Fruit fly (Drosophila melanogaster): ENCODE data around the gene CG6216.

DNA sequence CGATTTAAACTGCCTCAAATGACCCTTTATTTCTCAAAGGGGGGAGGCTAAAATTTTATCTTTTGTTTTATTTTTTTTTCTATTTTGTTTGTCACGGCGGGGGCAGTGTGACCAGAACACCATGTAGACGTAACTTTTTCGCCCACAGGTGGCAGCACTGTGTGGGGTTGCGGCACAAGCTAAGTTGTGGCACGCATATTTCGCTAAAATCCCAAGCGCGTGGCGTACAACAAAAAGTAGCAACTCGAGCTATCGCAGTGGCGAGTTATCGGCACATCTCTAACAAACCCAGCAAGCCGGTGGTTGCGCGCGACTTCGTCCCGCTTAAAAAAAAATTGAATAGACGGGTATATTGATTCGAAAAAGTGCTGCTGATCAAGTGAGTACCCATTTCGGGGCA lies 27.5 kb downstream of the CG6216 start, which contains the start of the genes Ufd1 and NaPi-III:
- TF ChIP-seq CTCF (optimal IDR thresholded peaks at IDR 0.05) (peak; percentile 96), CG8478 (optimal IDR thresholded peaks at IDR 0.05) (no peak)

Data from S2 (cell line).